Worm (Caenorhabditis elegans) whole organism, early embryonic: Measurements from ENCODE around the gene gcy-34.

ENCODE experiments used
- B0310.2 ChIP-seq: sonication (generic microtip); optimal IDR thresholded peaks from 2 replicates; lab custom pipeline; 2016; ENCODE audit warnings: mild to moderate bottlenecking, missing genetic modification characterization, missing compliant biosample characterization
- F13C5.2 ChIP-seq: sonication (generic microtip); optimal IDR thresholded peaks from 2 replicates; lab custom pipeline; 2017; ENCODE audit warnings: mild to moderate bottlenecking, missing genetic modification characterization, inconsistent platforms, missing compliant biosample characterization
- aly-1 ChIP-seq: sonication (generic microtip); optimal IDR thresholded peaks from 2 replicates; lab custom pipeline; 2016; ENCODE audit warnings: missing genetic modification characterization, missing compliant biosample characterization
- ama-1 ChIP-seq: fragments of 150-350 bp; optimal IDR thresholded peaks from 2 replicates; lab custom pipeline; 2014
- ceh-13 ChIP-seq: fragments of 200-800 bp; sonication (Bioruptor generic); optimal IDR thresholded peaks from 2 replicates; lab custom pipeline; 2018; ENCODE audit warnings: mild to moderate bottlenecking, missing genetic modification characterization, missing compliant biosample characterization
- ceh-36 ChIP-seq: sonication (generic microtip); optimal IDR thresholded peaks from 2 replicates; lab custom pipeline; 2016; ENCODE audit warnings: missing genetic modification characterization, inconsistent platforms, missing compliant biosample characterization
- ets-7 ChIP-seq: sonication (generic microtip); optimal IDR thresholded peaks from 2 replicates; lab custom pipeline; 2016; ENCODE audit warnings: missing genotype, missing genetic modification characterization, missing compliant biosample characterization
- flt-1 ChIP-seq: fragments of 200-800 bp; sonication (Bioruptor generic); IDR thresholded peaks from 2 replicates; pipeline ENCODE4 v1.3.6; 2022; ENCODE audit warnings: missing genetic modification characterization, missing compliant biosample characterization
- hmbx-1 ChIP-seq: sonication (generic microtip); optimal IDR thresholded peaks from 2 replicates; lab custom pipeline; 2016; ENCODE audit warnings: mild to moderate bottlenecking, missing genetic modification characterization, missing compliant biosample characterization
- hmg-4 ChIP-seq: fragments of 200-800 bp; sonication (Bioruptor generic); optimal IDR thresholded peaks from 2 replicates; lab custom pipeline; 2018; ENCODE audit warnings: mild to moderate bottlenecking, missing genetic modification characterization, missing compliant biosample characterization
- hnd-1 ChIP-seq: sonication (generic microtip); optimal IDR thresholded peaks from 2 replicates; lab custom pipeline; 2016; ENCODE audit warnings: missing genetic modification characterization, missing compliant biosample characterization
- pes-1 ChIP-seq: fragments of 200-800 bp; sonication (Bioruptor generic); IDR thresholded peaks from 2 replicates; pipeline ENCODE4 v1.3.6; 2022; ENCODE audit warnings: missing genetic modification reagents, missing genetic modification characterization, missing compliant biosample characterization
- scrt-1 ChIP-seq: fragments of 200-800 bp; sonication (Bioruptor generic); IDR thresholded peaks from 2 replicates; pipeline ENCODE4 v1.3.6; 2022; ENCODE audit warnings: missing genetic modification characterization, missing compliant biosample characterization
- sea-1 ChIP-seq: fragments of 200-800 bp; sonication (Bioruptor generic); conservative IDR thresholded peaks from 2 replicates; pipeline ENCODE4 v1.3.6; 2022; ENCODE audit warnings: missing genetic modification characterization, missing compliant biosample characterization
- tbx-11 ChIP-seq: fragments of 200-800 bp; sonication (Bioruptor generic); IDR thresholded peaks from 2 replicates; pipeline ENCODE4 v1.3.6; 2022; ENCODE audit warnings: missing genetic modification characterization, missing compliant biosample characterization
- tbx-37 ChIP-seq: fragments of 200-800 bp; sonication (Bioruptor generic); conservative IDR thresholded peaks from 2 replicates; pipeline ENCODE4 v1.3.6; 2022; ENCODE audit warnings: missing genetic modification reagents, missing genetic modification characterization, missing compliant biosample characterization
- tra-4 ChIP-seq: sonication (generic microtip); optimal IDR thresholded peaks from 2 replicates; lab custom pipeline; 2017; ENCODE audit warnings: missing genetic modification characterization, missing compliant biosample characterization

The gcy-34 gene

DNA sequence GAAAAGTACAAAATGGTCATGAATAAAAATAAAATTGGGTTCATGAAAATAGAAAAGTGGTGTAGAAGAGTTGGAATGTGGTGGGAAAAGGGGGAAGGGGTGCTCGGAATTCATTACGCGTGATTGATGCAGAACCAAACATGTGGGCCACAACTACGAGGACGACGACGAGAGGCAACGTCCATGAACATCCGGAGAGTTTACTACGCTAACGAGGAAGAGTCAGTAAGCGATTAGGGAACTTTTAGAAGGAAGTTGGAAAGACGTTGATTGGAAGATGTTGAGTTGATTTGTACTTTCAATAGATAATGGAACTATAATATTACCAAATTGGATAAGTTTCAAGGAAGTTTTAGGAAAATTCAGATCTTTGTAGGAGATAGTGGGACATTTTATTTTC, 16.0 kb upstream of the gcy-34 start:
- TF ChIP-seq ceh-13 (GFP tag; lab: Kevin White, UChicago) (no peak), tbx-11 (GFP tag; lab: Robert Waterston, UW) (no peak), scrt-1 (GFP tag; lab: Robert Waterston, UW) (no peak), hnd-1 (tag; lab: Kevin White, UChicago) (no peak), flt-1 (no peak), aly-1 (tag; lab: Kevin White, UChicago) (no peak), B0310.2 (tag; lab: Kevin White, UChicago) (no peak), tbx-37 (GFP tag; lab: Robert Waterston, UW) (no peak), hmg-4 (GFP tag; lab: Kevin White, UChicago) (no peak), sea-1 (no peak), F13C5.2 (tag; lab: Kevin White, UChicago) (no peak), hmbx-1 (tag; lab: Kevin White, UChicago) (no peak), tra-4 (no peak)

DNA sequence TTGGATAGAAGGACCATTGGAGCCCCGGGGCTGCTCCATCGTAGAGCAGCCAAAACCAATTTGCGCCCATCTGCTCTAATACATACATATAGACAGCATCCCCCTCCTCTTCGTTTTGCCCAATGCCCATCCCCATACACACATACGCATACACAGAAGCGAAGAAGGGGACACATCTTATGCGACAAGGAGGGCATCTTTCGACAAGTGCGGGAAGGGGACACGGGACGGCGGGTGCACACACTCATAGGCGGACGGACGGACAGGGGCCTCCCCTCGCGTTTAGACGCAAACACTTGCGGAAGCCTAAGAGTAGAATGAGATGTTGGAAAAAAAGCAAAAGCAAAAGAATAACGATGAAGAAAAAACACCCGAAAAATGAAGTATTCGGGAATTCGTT, 10.7 kb upstream of the gcy-34 start:
- no peak for TF ChIP-seq ama-1 (lab: Kevin White, UChicago)
- TF ChIP-seq ets-7 (tag; lab: Kevin White, UChicago): peak; percentile 9
- no peak for TF ChIP-seq hnd-1 (tag; lab: Kevin White, UChicago)
- TF ChIP-seq scrt-1 (GFP tag; lab: Robert Waterston, UW): 0 out of 2 replicates have a peak, but pooled peaks have one; percentile 45
- TF ChIP-seq ceh-36: peak; percentile 30
- TF ChIP-seq B0310.2 (tag; lab: Kevin White, UChicago): no peak
- TF ChIP-seq pes-1 (GFP tag; lab: Robert Waterston, UW): 0 out of 2 replicates have a peak, but pooled peaks have one; percentile 46
- TF ChIP-seq sea-1: peak; percentile 70; the same call in 1 of the 2 replicates
- TF ChIP-seq F13C5.2 (tag; lab: Kevin White, UChicago): peak; percentile 76
- no peak for TF ChIP-seq tra-4
- TF ChIP-seq tbx-11 (GFP tag; lab: Robert Waterston, UW): 0 out of 2 replicates have a peak, but pooled peaks have one; percentile 55
- TF ChIP-seq ceh-13 (GFP tag; lab: Kevin White, UChicago): no peak
- TF ChIP-seq hmbx-1 (tag; lab: Kevin White, UChicago): no peak
- peak; percentile 95 for TF ChIP-seq hmg-4 (GFP tag; lab: Kevin White, UChicago)
- peak; percentile 28; the same call in 1 of the 2 replicates for TF ChIP-seq tbx-37 (GFP tag; lab: Robert Waterston, UW)
- TF ChIP-seq flt-1: peak; percentile 59; the same call in 1 of the 2 replicates
- peak; percentile 77 for TF ChIP-seq aly-1 (tag; lab: Kevin White, UChicago)

DNA sequence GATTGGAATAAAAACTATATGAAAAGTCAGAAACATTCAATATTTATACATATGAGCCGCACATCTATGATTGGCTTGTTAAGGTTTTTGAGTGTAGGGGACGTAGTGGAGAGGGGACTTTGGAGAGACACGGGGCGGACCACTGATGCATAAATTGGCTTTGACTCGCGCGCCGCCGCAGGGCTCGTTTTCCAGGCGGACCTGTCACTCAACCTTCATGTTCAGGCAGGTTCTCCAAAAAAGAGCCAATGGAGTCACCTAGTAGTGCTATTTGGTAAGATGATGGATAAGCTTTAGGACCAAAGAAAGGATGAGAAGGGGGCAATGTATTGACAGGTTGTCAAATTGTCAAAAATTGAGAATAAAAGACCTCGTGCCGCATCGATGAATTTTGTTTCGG, 9.3 kb upstream of the gcy-34 start:
- TF ChIP-seq tra-4: no peak
- no peak for TF ChIP-seq sea-1
- no peak for TF ChIP-seq B0310.2 (tag; lab: Kevin White, UChicago)
- no peak for TF ChIP-seq aly-1 (tag; lab: Kevin White, UChicago)
- no peak for TF ChIP-seq ceh-13 (GFP tag; lab: Kevin White, UChicago)
- no peak for TF ChIP-seq F13C5.2 (tag; lab: Kevin White, UChicago)
- no peak for TF ChIP-seq scrt-1 (GFP tag; lab: Robert Waterston, UW)
- TF ChIP-seq ama-1 (lab: Kevin White, UChicago): no peak

DNA sequence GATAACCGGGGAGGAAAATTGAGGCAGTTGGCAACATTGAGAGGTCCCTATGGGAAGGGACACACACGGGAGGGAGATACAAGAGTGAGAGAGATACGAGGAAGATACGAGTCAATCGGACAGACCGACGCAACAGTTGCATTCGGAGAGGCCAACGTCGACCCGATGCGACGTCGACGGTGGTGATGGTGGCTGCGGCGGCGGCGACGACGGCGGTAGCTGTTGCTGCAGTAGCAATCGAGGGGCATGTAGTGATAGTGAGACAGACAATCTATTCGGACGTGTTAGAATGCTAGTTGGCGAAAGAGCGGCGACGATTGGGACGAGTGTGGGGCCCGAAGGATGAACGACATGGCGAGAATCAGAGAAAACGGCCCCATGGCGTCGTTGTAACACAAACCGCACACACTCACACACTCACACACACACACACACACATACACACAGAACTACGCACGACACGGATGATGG, 7.7 kb upstream of the gcy-34 start:
- TF ChIP-seq ceh-36 (no peak), ama-1 (lab: Kevin White, UChicago) (no peak), sea-1 (0 out of 2 replicates have a peak, but pooled peaks have one; percentile 17), B0310.2 (tag; lab: Kevin White, UChicago) (peak; percentile 13), scrt-1 (GFP tag; lab: Robert Waterston, UW) (no peak), ets-7 (tag; lab: Kevin White, UChicago) (no peak), aly-1 (tag; lab: Kevin White, UChicago) (peak; percentile 34), ceh-13 (GFP tag; lab: Kevin White, UChicago) (no peak), hmbx-1 (tag; lab: Kevin White, UChicago) (no peak), hnd-1 (tag; lab: Kevin White, UChicago) (no peak), hmg-4 (GFP tag; lab: Kevin White, UChicago) (peak; percentile 72), flt-1 (no peak), F13C5.2 (tag; lab: Kevin White, UChicago) (no peak), tbx-37 (GFP tag; lab: Robert Waterston, UW) (no peak), pes-1 (GFP tag; lab: Robert Waterston, UW) (no peak), tra-4 (no peak), tbx-11 (GFP tag; lab: Robert Waterston, UW) (no peak)

DNA sequence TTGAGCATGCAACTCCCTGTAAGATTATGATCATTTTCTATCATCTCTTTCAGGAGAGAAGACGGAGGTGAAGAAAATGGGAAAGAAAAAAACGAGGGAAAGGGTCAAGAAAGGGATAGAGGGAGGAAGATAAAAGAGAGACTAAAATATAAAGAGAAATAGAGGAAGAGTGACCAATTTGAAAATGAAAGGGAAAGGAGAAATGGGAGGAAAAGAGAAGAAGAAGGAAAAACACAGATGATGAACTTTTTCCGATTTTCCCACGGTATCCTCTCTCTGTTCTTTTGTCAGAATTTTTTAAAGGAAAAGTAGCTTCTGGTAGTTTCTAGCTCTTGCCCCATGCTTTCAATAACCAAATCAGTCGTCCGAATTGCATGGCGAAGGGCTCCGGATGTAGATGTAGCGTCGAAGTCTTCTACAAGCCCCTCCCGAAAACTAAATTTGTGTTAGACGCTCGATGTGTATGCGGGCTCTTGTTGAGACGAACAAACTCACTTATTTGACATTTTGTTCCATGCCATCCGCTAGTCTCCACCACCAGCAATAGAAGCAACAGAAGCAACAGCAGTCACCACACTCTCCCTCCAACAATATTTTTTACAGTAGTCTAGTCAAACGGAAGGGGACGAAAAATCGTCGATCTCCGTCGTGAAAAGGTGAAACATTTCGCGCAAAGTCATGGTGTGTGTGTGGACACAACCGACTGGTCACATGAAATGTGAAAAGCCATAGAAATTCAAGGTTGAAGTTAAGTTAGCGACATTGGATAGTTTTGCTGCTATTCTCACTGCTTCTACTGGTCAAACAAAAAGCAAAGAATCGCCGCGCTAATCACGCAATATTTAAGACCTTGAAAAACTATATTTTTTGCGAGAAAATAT, 5.9 kb upstream of the gcy-34 start, which contains the start of gene somi-1:
TSS of gene somi-1 (minus strand) at position 18 of the 881 bp plus-strand sequence.
- peak; percentile 5; the same call in 1 of the 2 replicates for TF ChIP-seq tbx-37 (GFP tag; lab: Robert Waterston, UW)
- TF ChIP-seq hmg-4 (GFP tag; lab: Kevin White, UChicago): no peak
- no peak for TF ChIP-seq hnd-1 (tag; lab: Kevin White, UChicago)
- no peak for TF ChIP-seq flt-1
- TF ChIP-seq ets-7 (tag; lab: Kevin White, UChicago): no peak
- no peak for TF ChIP-seq ama-1 (lab: Kevin White, UChicago)

DNA sequence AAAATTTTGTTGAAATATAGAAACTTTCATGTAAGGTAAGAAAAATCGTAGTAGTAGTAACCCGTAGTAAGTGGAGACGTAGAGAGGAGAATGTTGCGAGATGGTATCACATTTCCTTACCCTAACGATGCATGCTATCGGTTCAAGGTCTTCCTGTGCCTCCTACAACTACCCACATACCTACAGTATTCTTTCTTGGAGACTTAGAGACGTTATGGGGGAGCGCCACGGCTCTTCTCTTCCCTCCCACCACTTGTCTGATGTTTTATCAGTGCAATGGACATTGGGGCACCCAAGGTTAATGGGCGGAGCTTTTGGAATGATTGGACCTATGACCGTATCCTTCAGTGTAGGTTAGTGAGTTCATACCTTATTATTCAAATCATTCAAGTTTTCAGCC, 5.2 kb upstream of the gcy-34 start:
- no peak for TF ChIP-seq tra-4
- TF ChIP-seq ama-1 (lab: Kevin White, UChicago): no peak
- no peak for TF ChIP-seq hnd-1 (tag; lab: Kevin White, UChicago)
- no peak for TF ChIP-seq ceh-36
- TF ChIP-seq hmg-4 (GFP tag; lab: Kevin White, UChicago): no peak
- TF ChIP-seq pes-1 (GFP tag; lab: Robert Waterston, UW): no peak
- no peak for TF ChIP-seq B0310.2 (tag; lab: Kevin White, UChicago)
- no peak for TF ChIP-seq ceh-13 (GFP tag; lab: Kevin White, UChicago)
- no peak for TF ChIP-seq ets-7 (tag; lab: Kevin White, UChicago)
- TF ChIP-seq scrt-1 (GFP tag; lab: Robert Waterston, UW): no peak
- no peak for TF ChIP-seq hmbx-1 (tag; lab: Kevin White, UChicago)
- no peak for TF ChIP-seq tbx-11 (GFP tag; lab: Robert Waterston, UW)
- no peak for TF ChIP-seq sea-1
- TF ChIP-seq aly-1 (tag; lab: Kevin White, UChicago): no peak
- no peak for TF ChIP-seq flt-1
- TF ChIP-seq tbx-37 (GFP tag; lab: Robert Waterston, UW): no peak
- no peak for TF ChIP-seq F13C5.2 (tag; lab: Kevin White, UChicago)
